Fruit fly (Drosophila melanogaster) whole organism, pupa: ENCODE results near the gene mRpS18B.
A peak's percentile ranks its signal among the peaks of the same experiment; 100 is the strongest.

Experiments
- CG10348 ChIP-seq: fragments of 200-800 bp; sonication (Bioruptor generic); IDR thresholded peaks from 2 replicates; pipeline ENCODE4 v1.3.6; 2022; ENCODE audit warnings: missing biosample characterization, missing genetic modification characterization
- CG12605 ChIP-seq: fragments of 200-800 bp; sonication (Bioruptor generic); IDR thresholded peaks from 2 replicates; pipeline ENCODE4 v1.3.6; 2022; ENCODE audit warnings: missing biosample characterization, missing genetic modification characterization
- CG13204 ChIP-seq: fragments of 200-800 bp; sonication (Bioruptor generic); optimal IDR thresholded peaks from 2 replicates; lab custom pipeline; 2018; ENCODE audit warnings: missing biosample characterization, mild to moderate bottlenecking, missing genetic modification characterization, moderate library complexity
- CG14655 ChIP-seq: fragments of 200-800 bp; sonication (Bioruptor generic); optimal IDR thresholded peaks from 3 replicates; lab custom pipeline; 2017; ENCODE audit warnings: mild to moderate bottlenecking, missing biosample characterization, missing genetic modification reagents, missing genetic modification characterization
- CG15710 ChIP-seq: fragments of 200-800 bp; sonication (Bioruptor generic); optimal IDR thresholded peaks from 2 replicates; lab custom pipeline; 2018; ENCODE audit warnings: missing biosample characterization, mild to moderate bottlenecking, missing genetic modification characterization, moderate library complexity
- CG17806 ChIP-seq: fragments of 200-800 bp; sonication (Bioruptor generic); optimal IDR thresholded peaks from 2 replicates; lab custom pipeline; 2018; ENCODE audit warnings: missing biosample characterization, mild to moderate bottlenecking, missing genetic modification characterization, moderate library complexity
- CG32121 ChIP-seq: fragments of 200-800 bp; sonication (Bioruptor generic); IDR thresholded peaks from 2 replicates; pipeline ENCODE4 v1.3.6; 2022; ENCODE audit warnings: missing biosample characterization, missing genetic modification characterization
- CG34367 ChIP-seq: fragments of 200-800 bp; sonication (Bioruptor generic); optimal IDR thresholded peaks from 2 replicates; lab custom pipeline; 2018; ENCODE audit warnings: missing biosample characterization, mild to moderate bottlenecking, missing genetic modification characterization
- CG4496 ChIP-seq: fragments of 200-800 bp; sonication (Bioruptor generic); IDR thresholded peaks from 3 replicates; pipeline ENCODE4 v1.3.6; 2022; ENCODE audit warnings: missing biosample characterization, missing genetic modification characterization
- CG8159 ChIP-seq: fragments of 200-800 bp; sonication (Bioruptor generic); optimal IDR thresholded peaks from 3 replicates; lab custom pipeline; 2018; ENCODE audit warnings: missing biosample characterization, mild to moderate bottlenecking, missing genetic modification characterization, moderate library complexity
- CG9948 ChIP-seq: fragments of 200-800 bp; sonication (Bioruptor generic); optimal IDR thresholded peaks from 2 replicates; lab custom pipeline; 2018; ENCODE audit warnings: missing biosample characterization, mild to moderate bottlenecking, missing genetic modification characterization, moderate library complexity
- D1 ChIP-seq: fragments of 200-800 bp; sonication (Bioruptor generic); optimal IDR thresholded peaks from 2 replicates; lab custom pipeline; 2018; ENCODE audit warnings: missing biosample characterization, mild to moderate bottlenecking, missing genetic modification characterization, moderate library complexity
- EcR ChIP-seq: fragments of 200-800 bp; sonication (Bioruptor generic); optimal IDR thresholded peaks from 3 replicates; lab custom pipeline; 2019; ENCODE audit warnings: missing biosample characterization, missing genetic modification characterization, mild to moderate bottlenecking, moderate library complexity, missing genetic modification reagents
- Ets98B ChIP-seq: fragments of 200-800 bp; sonication (Bioruptor generic); IDR thresholded peaks from 2 replicates; pipeline ENCODE4 v1.3.6; 2022; ENCODE audit warnings: missing biosample characterization, missing genetic modification characterization
- Pif1A ChIP-seq: fragments of 200-800 bp; sonication (Bioruptor generic); optimal IDR thresholded peaks from 3 replicates; lab custom pipeline; 2016; ENCODE audit warnings: missing biosample characterization, missing genetic modification characterization
- Pif1B ChIP-seq: fragments of 200-800 bp; sonication (Bioruptor generic); optimal IDR thresholded peaks from 3 replicates; lab custom pipeline; 2016; ENCODE audit warnings: missing biosample characterization, missing genetic modification characterization
- Snoo ChIP-seq: fragments of 200-800 bp; sonication (Bioruptor generic); optimal IDR thresholded peaks from 3 replicates; lab custom pipeline; 2017; ENCODE audit warnings: missing biosample characterization, mild to moderate bottlenecking, missing genetic modification characterization, inconsistent platforms
- fd96Ca ChIP-seq: fragments of 200-800 bp; sonication (Bioruptor generic); IDR thresholded peaks from 3 replicates; pipeline ENCODE4 v1.3.6; 2022; ENCODE audit warnings: missing biosample characterization, missing genetic modification characterization
- gl ChIP-seq: fragments of 200-800 bp; sonication (Bioruptor generic); optimal IDR thresholded peaks from 2 replicates; lab custom pipeline; 2018; ENCODE audit warnings: missing biosample characterization, mild to moderate bottlenecking, missing genetic modification characterization
- rn ChIP-seq: fragments of 200-800 bp; sonication (Bioruptor generic); IDR thresholded peaks from 2 replicates; pipeline ENCODE4 v1.3.6; 2022; ENCODE audit warnings: missing biosample characterization, missing genetic modification characterization

The mRpS18B gene

dm6 chr2L:20065516-20065915 is 31.5 kb downstream of the mRpS18B start, which contains the start of gene vls:
Gene vls, minus strand, starts transcription at chr2L:20065679.
- TF ChIP-seq CG13204 (GFP tag; lab: Kevin White, UChicago): no peak
- no peak for TF ChIP-seq D1 (tag; lab: Kevin White, UChicago)
- no peak for TF ChIP-seq CG4496 (GFP tag; lab: Robert Waterston, UW)
- no peak for TF ChIP-seq rn (GFP tag; lab: Robert Waterston, UW)
- TF ChIP-seq fd96Ca (GFP tag; lab: Robert Waterston, UW): no peak
- no peak for TF ChIP-seq CG32121 (GFP tag; lab: Robert Waterston, UW)
- TF ChIP-seq CG34367 (tag; lab: Kevin White, UChicago): no peak
- no peak for TF ChIP-seq CG12605 (GFP tag; lab: Robert Waterston, UW)

dm6 chr2L:20061018-20061657 is 35.9 kb downstream of the mRpS18B start, which contains the start of the genes barr and lok:
Gene barr, minus strand, starts transcription at chr2L:20061370.
Gene lok, plus strand, starts transcription at chr2L:20061422.
- TF ChIP-seq CG8159 (peak; percentile 37), CG9948 (tag; lab: Kevin White, UChicago) (peak; percentile 17), fd96Ca (GFP tag; lab: Robert Waterston, UW) (no peak), CG15710 (tag; lab: Kevin White, UChicago) (peak; percentile 20)

dm6 chr2L:20057391-20057790 is 39.7 kb downstream of the mRpS18B start:
- TF ChIP-seq CG4496 (GFP tag; lab: Robert Waterston, UW): no peak
- TF ChIP-seq CG12605 (GFP tag; lab: Robert Waterston, UW): no peak
- no peak for TF ChIP-seq Pif1B (GFP tag; lab: Kevin White, UChicago)
- TF ChIP-seq rn (GFP tag; lab: Robert Waterston, UW): no peak
- no peak for TF ChIP-seq CG32121 (GFP tag; lab: Robert Waterston, UW)
- no peak for TF ChIP-seq Snoo (tag; lab: Kevin White, UChicago)
- TF ChIP-seq CG13204 (GFP tag; lab: Kevin White, UChicago): no peak
- no peak for TF ChIP-seq fd96Ca (GFP tag; lab: Robert Waterston, UW)
- TF ChIP-seq Pif1A: no peak
- no peak for TF ChIP-seq CG34367 (tag; lab: Kevin White, UChicago)
- TF ChIP-seq Ets98B: no peak
- no peak for TF ChIP-seq CG10348 (GFP tag; lab: Robert Waterston, UW)
- no peak for TF ChIP-seq D1 (tag; lab: Kevin White, UChicago)
- no peak for TF ChIP-seq CG17806 (tag; lab: Kevin White, UChicago)
- no peak for TF ChIP-seq CG14655
- TF ChIP-seq gl: no peak
- TF ChIP-seq CG9948 (tag; lab: Kevin White, UChicago): no peak
- TF ChIP-seq EcR (GFP tag; lab: Kevin White, UChicago): no peak
- no peak for TF ChIP-seq CG8159

dm6 chr2L:20051172-20051893 is 45.7 kb downstream of the mRpS18B start:
- TF ChIP-seq CG17806 (tag; lab: Kevin White, UChicago) (no peak), CG10348 (GFP tag; lab: Robert Waterston, UW) (no peak), CG14655 (no peak), CG12605 (GFP tag; lab: Robert Waterston, UW) (no peak)
- TF ChIP-seq, all 21 proteins: peak for 0
